Fruit fly (Drosophila melanogaster) Kc167 (cell line): ENCODE results near the gene CG7985.

ENCODE experiments used
- Myc ChIP-seq: fragments of >200 bp; optimal IDR thresholded peaks from 2 replicates; lab custom pipeline; 2017; ENCODE audit warnings: missing external identifiers
- Sin3A ChIP-seq: fragments of >200 bp; optimal IDR thresholded peaks from 2 replicates; lab custom pipeline; 2018; ENCODE audit warnings: missing external identifiers
- h ChIP-seq: fragments of >200 bp; optimal IDR thresholded peaks from 3 replicates; lab custom pipeline; 2018; ENCODE audit warnings: missing external identifiers
- insv ChIP-seq: fragments of >200 bp; optimal IDR thresholded peaks from 3 replicates; lab custom pipeline; 2018; ENCODE audit warnings: missing external identifiers
- psq ChIP-seq: fragments of >200 bp; optimal IDR thresholded peaks from 2 replicates; lab custom pipeline; 2017; ENCODE audit warnings: missing external identifiers
- ttk ChIP-seq: sonication (Bioruptor generic); optimal IDR thresholded peaks from 2 replicates; lab custom pipeline; 2017; ENCODE audit warnings: missing external identifiers

Gene CG7985

DNA sequence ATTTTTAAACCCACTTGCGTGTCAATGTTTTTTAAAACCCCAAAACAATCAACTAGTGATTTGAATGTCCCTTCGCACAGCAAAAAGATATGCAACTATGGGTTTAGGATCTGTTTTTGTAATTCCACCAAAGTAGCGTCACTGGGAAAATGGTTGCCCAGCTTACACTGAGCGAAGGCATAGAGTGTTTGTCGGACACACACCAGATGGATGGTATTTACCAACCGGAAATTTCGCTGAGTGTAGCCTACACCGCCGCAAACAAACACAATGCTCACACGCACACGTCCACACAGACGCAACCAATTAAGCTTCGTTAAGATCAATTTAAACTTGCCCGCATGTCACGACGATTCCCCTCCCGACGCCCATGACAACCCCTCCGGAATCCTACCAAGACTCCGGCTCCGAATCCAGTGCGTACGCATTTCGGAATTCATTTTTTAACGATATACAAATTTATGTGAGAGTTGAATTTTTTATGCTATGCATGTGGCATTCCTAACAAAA is 29.1 kb downstream of the CG7985 start:
- no peak for TF ChIP-seq h
- no peak for TF ChIP-seq ttk
- TF ChIP-seq Myc = no peak
- TF ChIP-seq psq (lab: Kevin White, UChicago) = no peak
- TF ChIP-seq insv = no peak
- no peak for TF ChIP-seq Sin3A (lab: Kevin White, UChicago)

DNA sequence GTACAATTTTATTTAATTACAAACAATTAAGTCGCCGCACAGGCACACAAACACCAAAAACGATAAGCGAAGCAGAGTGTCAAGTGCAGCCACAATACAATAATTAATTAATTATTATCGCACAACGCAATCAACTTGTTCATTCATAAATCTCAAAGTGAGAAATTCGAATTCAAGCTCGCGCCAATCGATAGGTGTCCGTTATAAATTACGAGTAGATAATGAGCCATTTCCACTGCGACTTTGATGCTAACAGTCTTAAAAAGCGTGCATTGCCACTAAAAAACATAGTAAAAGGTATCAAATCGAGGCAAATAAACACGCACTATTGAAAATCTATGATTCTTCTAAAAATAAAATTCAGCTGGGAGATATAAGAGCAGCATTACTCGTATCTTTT is 30.6 kb downstream of the CG7985 start:
- no peak for TF ChIP-seq insv
- no peak for TF ChIP-seq Myc
- no peak for TF ChIP-seq Sin3A (lab: Kevin White, UChicago)
- TF ChIP-seq ttk = no peak
- no peak for TF ChIP-seq h
- no peak for TF ChIP-seq psq (lab: Kevin White, UChicago)

DNA sequence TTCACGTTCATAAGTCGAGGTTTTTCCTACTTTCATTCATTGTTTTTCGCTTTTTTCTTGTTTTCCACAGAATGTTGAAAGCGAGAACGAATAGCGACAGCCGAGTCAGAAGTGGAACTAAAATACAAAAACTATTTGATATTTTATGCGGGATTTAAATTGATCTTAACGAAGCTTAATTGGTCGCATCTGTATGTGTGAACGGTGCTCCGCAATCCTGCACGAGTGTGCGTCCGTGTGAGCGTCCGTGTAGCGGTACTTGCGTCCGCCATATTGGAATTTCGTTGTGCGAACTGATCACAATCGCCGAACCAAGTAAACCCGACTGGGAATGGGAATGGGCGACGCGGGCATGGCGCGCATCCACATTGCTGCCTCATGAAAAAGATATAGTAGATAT is 32.5 kb downstream of the CG7985 start:
- TF ChIP-seq Myc (no peak), ttk (no peak), h (no peak), Sin3A (lab: Kevin White, UChicago) (no peak), insv (no peak), psq (lab: Kevin White, UChicago) (no peak)

DNA sequence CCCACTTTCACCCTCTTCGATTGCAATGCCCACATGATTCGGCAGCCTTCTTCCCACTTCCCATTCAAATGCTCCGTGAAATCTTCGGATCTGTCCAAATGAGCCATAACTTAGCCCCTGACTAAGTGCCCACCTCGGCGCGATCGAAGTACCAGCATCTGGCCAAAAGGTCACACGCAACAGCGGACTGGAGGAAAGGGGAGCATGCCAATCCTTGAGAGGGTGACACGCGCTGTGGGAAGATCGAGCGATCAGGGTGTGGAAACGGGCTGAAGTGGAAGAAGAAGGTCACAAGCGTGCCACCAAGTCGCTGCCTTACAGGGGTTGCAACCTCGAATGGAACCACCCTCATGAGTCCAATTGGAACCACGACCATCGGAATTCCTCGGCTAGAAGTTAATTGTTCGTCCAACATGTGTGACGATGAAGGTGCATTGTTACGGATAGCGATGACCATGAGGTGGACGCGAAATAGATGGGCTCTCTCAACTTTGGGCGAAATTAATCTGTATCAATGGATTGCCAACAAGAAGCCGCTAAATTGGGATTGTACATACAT is 35.1 kb downstream of the CG7985 start:
- TF ChIP-seq Myc (no peak), Sin3A (lab: Kevin White, UChicago) (no peak), psq (lab: Kevin White, UChicago) (no peak), ttk (no peak), insv (no peak), h (no peak)

DNA sequence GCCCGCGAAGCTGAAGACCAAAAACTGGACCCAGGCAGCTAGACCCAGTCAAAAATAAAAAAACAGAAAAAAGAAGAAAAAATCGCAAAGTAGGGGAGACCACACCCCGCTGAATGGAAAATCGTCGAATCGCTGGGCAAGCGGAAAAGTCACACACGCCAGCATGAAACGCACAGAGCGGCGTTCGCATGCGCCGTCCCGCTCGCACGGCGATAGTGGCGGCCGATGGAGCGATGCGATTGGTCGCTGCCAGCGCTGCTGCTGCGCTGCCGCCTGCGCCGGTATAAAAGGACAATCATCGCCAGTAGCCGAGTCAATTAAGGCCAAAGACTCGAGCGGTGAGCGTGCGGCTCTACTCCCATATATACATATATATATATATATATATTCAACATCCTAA is 36.2 kb downstream of the CG7985 start, which contains the start of gene repo:
repo (plus strand) TSS at position 314 of the 400 bp plus-strand sequence.
- TF ChIP-seq insv = no peak

DNA sequence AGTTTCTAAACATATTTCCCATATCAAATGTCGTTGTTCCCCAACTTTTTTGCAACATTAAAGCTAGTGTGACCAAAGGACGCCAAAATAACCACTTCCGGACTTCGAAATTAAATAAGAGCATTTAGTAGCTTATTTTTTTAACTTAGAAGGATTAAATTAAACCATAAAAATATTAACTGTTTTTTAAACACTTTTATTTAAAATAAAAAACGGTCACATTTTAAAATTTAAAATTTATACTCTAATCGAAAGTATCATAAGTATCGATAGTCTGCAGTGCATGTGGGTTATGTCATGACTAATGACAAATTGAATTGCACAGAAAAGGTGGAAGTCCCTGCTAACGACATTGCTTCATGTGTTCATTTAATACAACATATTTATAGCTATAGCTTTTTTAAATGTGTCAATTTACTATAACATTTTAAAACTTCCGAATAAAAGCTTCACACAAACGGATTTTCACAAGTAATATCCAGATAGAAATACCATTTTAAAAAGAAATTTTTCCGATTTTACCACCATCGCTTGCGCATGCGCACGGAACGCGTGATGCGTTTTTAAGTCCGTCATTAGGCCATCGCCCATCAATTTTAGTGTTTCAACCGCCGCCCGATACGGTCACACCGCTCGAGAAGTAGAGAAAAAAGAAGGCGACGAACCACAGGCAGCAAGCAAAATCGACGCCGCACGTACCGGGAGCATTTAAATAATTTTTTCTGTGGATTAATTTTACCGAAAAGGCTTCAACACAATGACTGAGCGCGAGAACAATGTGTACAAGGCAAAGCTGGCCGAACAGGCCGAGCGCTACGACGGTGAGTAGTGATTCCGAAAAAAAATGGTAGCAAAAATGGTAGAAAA is 42.7 kb downstream of the CG7985 start, which contains the start of the genes CG7156 and 14-3-3epsilon:
CG7156 (minus strand) TSS at position 71 of the 867 bp plus-strand sequence.
14-3-3epsilon (plus strand) TSS at position 443 of the 867 bp plus-strand sequence.
- TF ChIP-seq psq (lab: Kevin White, UChicago) = no peak
- TF ChIP-seq Sin3A (lab: Kevin White, UChicago) = no peak
- TF ChIP-seq Myc = no peak
- TF ChIP-seq h = no peak
- TF ChIP-seq insv = no peak
- TF ChIP-seq ttk = no peak

DNA sequence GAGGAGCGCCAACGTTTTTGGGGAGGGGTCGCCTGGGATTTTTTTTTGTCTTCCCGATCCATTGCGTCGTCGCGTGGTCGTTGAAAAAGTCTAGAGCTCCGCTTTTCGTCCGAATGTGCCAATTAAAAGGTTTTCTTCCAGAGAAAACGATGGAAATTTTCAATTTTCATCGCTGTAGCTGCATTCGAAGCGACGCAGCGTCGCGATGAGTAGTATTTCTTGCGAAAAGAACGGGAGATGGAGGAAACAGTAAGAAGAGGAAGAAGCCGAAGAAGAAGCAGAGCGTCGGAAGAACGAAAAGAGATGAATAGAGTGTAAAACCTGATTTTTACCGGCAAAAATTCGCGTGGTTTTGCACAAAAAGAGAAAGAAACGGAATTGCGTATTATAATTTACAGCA is 43.3 kb downstream of the CG7985 start:
- TF ChIP-seq psq (lab: Kevin White, UChicago) (no peak), ttk (no peak), h (no peak), insv (no peak), Myc (no peak), Sin3A (lab: Kevin White, UChicago) (no peak)

DNA sequence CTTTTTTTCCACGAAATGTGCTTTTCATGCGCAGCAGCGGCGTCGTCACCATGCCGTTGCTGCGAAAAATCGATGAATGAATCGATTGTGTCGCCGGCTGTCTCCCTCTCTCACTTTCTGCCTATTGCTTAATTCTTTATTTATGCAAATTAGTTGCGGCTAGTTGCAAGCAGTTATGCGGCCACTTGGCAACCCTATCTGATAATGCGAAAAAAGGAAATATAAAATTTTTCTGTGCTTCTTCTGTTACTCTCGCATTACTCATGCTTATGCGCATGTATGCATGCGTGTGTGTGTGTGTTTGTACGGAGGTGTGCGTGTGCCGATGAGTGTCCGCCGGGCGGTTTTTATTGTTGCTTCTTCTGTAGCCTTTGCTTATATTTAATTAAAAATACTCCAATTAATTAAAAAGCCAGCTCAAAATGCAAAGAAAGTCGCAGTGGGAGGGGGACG is 44.1 kb downstream of the CG7985 start:
- TF ChIP-seq insv (no peak), Sin3A (lab: Kevin White, UChicago) (no peak), Myc (no peak), ttk (no peak), h (no peak), psq (lab: Kevin White, UChicago) (no peak)

DNA sequence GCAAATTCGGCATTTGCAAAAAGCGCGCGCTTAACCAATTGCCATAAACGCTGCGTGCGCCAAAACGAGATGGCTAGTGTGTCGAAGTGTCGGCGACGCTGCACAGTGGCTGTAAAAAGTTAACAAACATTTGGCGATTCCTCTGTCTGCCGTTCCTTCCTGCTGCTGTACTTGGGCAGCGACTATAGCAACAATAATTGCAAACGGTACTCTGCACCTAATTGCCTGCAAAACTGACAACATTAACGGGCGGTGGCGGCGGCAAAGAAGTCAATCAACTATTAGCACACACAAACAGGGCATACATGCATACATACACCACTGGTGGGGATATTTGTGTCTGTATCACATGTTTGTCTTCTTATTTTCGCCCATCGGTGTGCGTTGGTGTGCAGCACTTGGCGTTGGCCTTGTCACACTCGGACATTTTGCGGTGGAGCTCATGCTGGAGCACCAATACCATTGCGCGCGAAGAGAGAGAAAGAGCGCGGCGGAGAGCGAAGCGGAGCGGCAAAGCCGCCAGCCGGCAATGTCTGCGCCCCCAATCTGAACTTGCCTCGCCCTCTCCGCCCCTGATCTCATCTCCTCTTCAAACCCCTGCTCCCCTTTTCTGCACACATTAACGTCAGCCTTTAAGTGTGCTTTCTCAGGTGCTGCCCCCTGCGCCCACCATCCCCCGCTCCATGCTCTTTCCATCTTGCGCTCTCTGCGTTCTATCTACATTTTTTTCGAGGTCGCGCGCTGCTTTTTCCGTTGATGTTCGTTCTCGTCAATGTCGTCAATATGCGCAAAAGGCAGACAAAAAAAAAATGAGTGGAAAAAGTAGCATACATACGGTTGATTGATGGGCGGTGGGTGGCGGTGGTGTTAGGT is 44.8 kb downstream of the CG7985 start:
- TF ChIP-seq Myc (no peak), Sin3A (lab: Kevin White, UChicago) (no peak), insv (no peak), psq (lab: Kevin White, UChicago) (no peak), h (no peak), ttk (no peak)

DNA sequence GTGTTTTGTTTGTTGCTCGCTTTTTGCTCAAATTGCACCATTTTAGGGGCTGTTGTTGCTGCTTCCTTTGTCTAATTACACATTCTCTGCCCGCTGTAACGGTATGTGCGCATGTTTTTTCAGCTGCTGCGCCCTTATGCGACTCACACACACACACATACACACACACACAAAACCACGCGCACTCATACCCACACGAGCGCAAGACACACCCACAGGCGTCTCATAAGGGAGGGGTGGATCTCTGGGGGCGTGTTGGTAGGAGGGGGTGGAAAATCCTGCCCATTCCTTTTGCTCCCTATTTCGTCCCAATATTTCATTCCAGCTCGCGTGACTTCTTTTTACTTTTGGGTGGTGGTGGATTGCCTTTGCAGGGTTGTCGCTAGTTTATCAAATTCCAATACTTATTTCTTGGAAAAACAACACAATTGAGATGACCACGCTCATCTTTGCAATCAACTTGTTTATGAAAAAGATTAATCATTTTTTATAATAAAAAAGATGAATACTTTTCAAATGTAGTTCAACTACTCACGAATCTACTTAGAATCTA is 45.5 kb downstream of the CG7985 start:
- TF ChIP-seq Myc = no peak
- TF ChIP-seq insv = no peak
- no peak for TF ChIP-seq ttk
- TF ChIP-seq h = no peak

DNA sequence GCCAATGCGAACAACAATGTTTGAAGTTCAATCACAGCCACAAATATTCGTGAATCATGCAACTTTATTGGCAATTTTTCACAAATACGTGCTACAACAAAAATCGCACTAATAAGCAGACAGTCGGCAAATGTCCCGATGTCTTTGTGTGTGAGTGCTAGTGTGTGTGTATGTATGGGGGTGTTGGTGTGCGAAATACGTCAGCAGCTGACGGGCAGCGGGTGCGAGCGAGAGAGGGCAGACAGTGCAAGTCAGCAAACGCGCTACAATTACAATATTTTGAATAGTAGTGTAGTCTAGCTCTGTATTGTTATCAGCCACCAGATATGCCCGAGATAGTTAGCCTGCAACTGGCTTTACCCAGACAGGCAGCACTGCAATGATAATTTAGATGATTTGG is 46.4 kb downstream of the CG7985 start:
- no peak for TF ChIP-seq ttk
- no peak for TF ChIP-seq h
- TF ChIP-seq Myc = no peak
- TF ChIP-seq psq (lab: Kevin White, UChicago) = no peak
- no peak for TF ChIP-seq insv
- TF ChIP-seq Sin3A (lab: Kevin White, UChicago) = no peak

DNA sequence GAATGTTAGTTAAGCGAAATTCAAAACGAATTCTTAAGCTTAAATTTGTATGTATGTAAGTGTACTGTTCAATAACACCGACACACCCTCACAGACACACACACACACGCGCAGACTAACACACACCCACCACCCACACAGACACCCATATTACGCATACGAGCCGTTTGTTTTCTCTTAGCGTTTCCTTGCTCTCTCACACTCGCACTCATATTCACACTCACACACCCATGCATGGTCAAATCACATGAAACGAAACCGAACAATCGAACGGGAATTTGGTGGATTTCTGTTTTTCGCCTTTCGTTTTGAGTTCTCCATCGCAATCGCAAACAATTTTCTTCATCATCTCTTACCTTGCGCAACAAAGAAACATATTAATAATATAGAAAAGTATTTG is 49.6 kb downstream of the CG7985 start:
- TF ChIP-seq Myc (no peak), h (no peak), ttk (no peak), psq (lab: Kevin White, UChicago) (no peak), insv (no peak), Sin3A (lab: Kevin White, UChicago) (no peak)
